Fruit fly (Drosophila melanogaster) whole organism, embryonic: Measurements from ENCODE around the gene CG31650.
A peak's percentile ranks its signal among the peaks of the same experiment; 100 is the strongest.

Experiments used
- CG1024 ChIP-seq: fragments of 200-800 bp; sonication (Bioruptor generic); IDR thresholded peaks from 2 replicates; pipeline ENCODE4 v1.3.6; 2022; ENCODE audit warnings: missing biosample characterization, missing genetic modification characterization
- CG11085 ChIP-seq: fragments of 200-800 bp; sonication (Bioruptor generic); IDR thresholded peaks from 2 replicates; pipeline ENCODE4 v1.3.6; 2022; ENCODE audit warnings: missing biosample characterization, missing genetic modification characterization
- CG11093 ChIP-seq: fragments of 200-800 bp; sonication (Bioruptor generic); IDR thresholded peaks from 3 replicates; pipeline ENCODE4 v1.3.6; 2022; ENCODE audit warnings: missing biosample characterization, missing genetic modification characterization
- CG12071 ChIP-seq: fragments of 200-800 bp; sonication (Bioruptor generic); optimal IDR thresholded peaks from 3 replicates; lab custom pipeline; 2018; ENCODE audit warnings: missing biosample characterization, mild to moderate bottlenecking, missing genetic modification characterization
- CG12219 ChIP-seq: fragments of 200-800 bp; sonication (Bioruptor generic); optimal IDR thresholded peaks from 3 replicates; lab custom pipeline; 2018; ENCODE audit warnings: missing biosample characterization, mild to moderate bottlenecking, missing genetic modification characterization
- CG12391 ChIP-seq: fragments of 200-800 bp; sonication (Bioruptor generic); optimal IDR thresholded peaks from 3 replicates; lab custom pipeline; 2018; ENCODE audit warnings: missing biosample characterization, mild to moderate bottlenecking, missing genetic modification characterization, moderate library complexity
- CG16779 ChIP-seq: fragments of 200-800 bp; sonication (Bioruptor generic); IDR thresholded peaks from 2 replicates; pipeline ENCODE4 v1.3.6; 2022; ENCODE audit warnings: missing biosample characterization, missing genetic modification characterization
- CG16863 ChIP-seq: fragments of 200-800 bp; sonication (Bioruptor generic); optimal IDR thresholded peaks from 3 replicates; lab custom pipeline; 2016; ENCODE audit warnings: missing biosample characterization, missing genetic modification characterization
- CG17829 ChIP-seq: fragments of 200-800 bp; optimal IDR thresholded peaks from 2 replicates; lab custom pipeline; 2019; ENCODE audit warnings: missing biosample characterization, mild to moderate bottlenecking, missing genetic modification characterization, moderate library complexity
- CG17912 ChIP-seq: fragments of 200-800 bp; sonication (Bioruptor generic); optimal IDR thresholded peaks from 2 replicates; lab custom pipeline; 2018; ENCODE audit warnings: missing biosample characterization, mild to moderate bottlenecking, missing genetic modification characterization
- CG2202 ChIP-seq: fragments of 200-800 bp; sonication (Bioruptor generic); optimal IDR thresholded peaks from 2 replicates; lab custom pipeline; 2018; ENCODE audit warnings: missing biosample characterization, mild to moderate bottlenecking, missing genetic modification characterization
- CG31441 ChIP-seq: fragments of 200-800 bp; sonication (Bioruptor generic); IDR thresholded peaks from 2 replicates; pipeline ENCODE4 v1.3.6; 2022; ENCODE audit warnings: missing biosample characterization, missing genetic modification characterization
- CG4617 ChIP-seq: fragments of 200-800 bp; sonication (Bioruptor generic); optimal IDR thresholded peaks from 3 replicates; lab custom pipeline; 2016; ENCODE audit warnings: missing biosample characterization, missing genetic modification characterization, borderline replicate concordance
- CG5953 ChIP-seq: fragments of 200-800 bp; sonication (Bioruptor generic); IDR thresholded peaks from 2 replicates; pipeline ENCODE4 v1.3.6; 2022; ENCODE audit warnings: missing biosample characterization, missing genetic modification characterization
- CG7839 ChIP-seq: fragments of 200-800 bp; sonication (Bioruptor generic); optimal IDR thresholded peaks from 3 replicates; lab custom pipeline; 2018; ENCODE audit warnings: missing biosample characterization, mild to moderate bottlenecking, missing genetic modification characterization, moderate library complexity
- CG8478 ChIP-seq: fragments of >200 bp; optimal IDR thresholded peaks from 2 replicates; lab custom pipeline; 2018
- CG9797 ChIP-seq: fragments of 200-800 bp; sonication (Bioruptor generic); optimal IDR thresholded peaks from 3 replicates; lab custom pipeline; 2018; ENCODE audit warnings: missing biosample characterization, mild to moderate bottlenecking, missing genetic modification characterization
- D19B ChIP-seq: fragments of 200-800 bp; sonication (Bioruptor generic); optimal IDR thresholded peaks from 2 replicates; lab custom pipeline; 2017; ENCODE audit warnings: missing biosample characterization, mild to moderate bottlenecking, missing genetic modification characterization
- E2f1 ChIP-seq: fragments of 200-800 bp; sonication (Bioruptor generic); IDR thresholded peaks from 2 replicates; pipeline ENCODE4 v1.3.6; 2022; ENCODE audit warnings: missing biosample characterization, missing genetic modification characterization
- Ets65A ChIP-seq: fragments of 200-800 bp; sonication (Bioruptor generic); peaks from one replicate; lab custom pipeline; 2016; ENCODE audit warnings: missing biosample characterization, missing genetic modification characterization
- Ets97D ChIP-seq: fragments of 200-800 bp; sonication (Bioruptor generic); optimal IDR thresholded peaks from 3 replicates; lab custom pipeline; 2016; ENCODE audit warnings: missing biosample characterization, missing genetic modification characterization
- HLH4C ChIP-seq: fragments of 200-800 bp; sonication (Bioruptor generic); IDR thresholded peaks from 3 replicates; pipeline ENCODE4 v1.3.6; 2022; ENCODE audit warnings: missing biosample characterization, missing genetic modification characterization; ENCODE audit not compliant: partially characterized antibody
- HLH54F ChIP-seq: fragments of 200-800 bp; sonication (Bioruptor generic); optimal IDR thresholded peaks from 3 replicates; lab custom pipeline; 2016; ENCODE audit warnings: missing biosample characterization, missing genetic modification characterization
- Hr39 ChIP-seq: fragments of >200 bp; optimal IDR thresholded peaks from 2 replicates; lab custom pipeline; 2017
- Mad ChIP-seq: fragments of 200-800 bp; sonication (Bioruptor generic); optimal IDR thresholded peaks from 2 replicates; lab custom pipeline; 2016; ENCODE audit warnings: missing biosample characterization, missing genetic modification characterization
- Nf-YC ChIP-seq: fragments of 200-800 bp; optimal IDR thresholded peaks from 3 replicates; lab custom pipeline; 2019; ENCODE audit warnings: missing biosample characterization, mild to moderate bottlenecking, missing genetic modification characterization, moderate library complexity
- Opbp ChIP-seq: fragments of 200-800 bp; sonication (Bioruptor generic); IDR thresholded peaks from 3 replicates; pipeline ENCODE4 v1.3.6; 2022; ENCODE audit warnings: missing biosample characterization, missing genetic modification characterization; ENCODE audit not compliant: partially characterized antibody
- Sry-β ChIP-seq: fragments of 200-800 bp; sonication (Bioruptor generic); optimal IDR thresholded peaks from 2 replicates; lab custom pipeline; 2018; ENCODE audit warnings: missing biosample characterization, mild to moderate bottlenecking, missing genetic modification characterization, moderate library complexity
- Ssrp ChIP-seq: fragments of 200-800 bp; sonication (Bioruptor generic); optimal IDR thresholded peaks from 2 replicates; lab custom pipeline; 2018; ENCODE audit warnings: missing biosample characterization, mild to moderate bottlenecking, missing genetic modification characterization, moderate library complexity
- abd-A ChIP-seq: fragments of 200-800 bp; sonication (Bioruptor generic); optimal IDR thresholded peaks from 3 replicates; lab custom pipeline; 2019; ENCODE audit warnings: missing biosample characterization, mild to moderate bottlenecking, missing genetic modification characterization, moderate library complexity
- amos ChIP-seq: fragments of 200-800 bp; sonication (Bioruptor generic); IDR thresholded peaks from 2 replicates; pipeline ENCODE4 v1.3.6; 2022; ENCODE audit warnings: missing biosample characterization, missing genetic modification characterization; ENCODE audit not compliant: partially characterized antibody
- dmrt11E ChIP-seq: fragments of 200-800 bp; sonication (Bioruptor generic); optimal IDR thresholded peaks from 3 replicates; lab custom pipeline; 2018; ENCODE audit warnings: missing biosample characterization, mild to moderate bottlenecking, missing genetic modification characterization, moderate library complexity
- dmrt99B ChIP-seq: fragments of 200-800 bp; sonication (Bioruptor generic); optimal IDR thresholded peaks from 2 replicates; lab custom pipeline; 2018; ENCODE audit warnings: missing biosample characterization, mild to moderate bottlenecking, missing genetic modification characterization, moderate library complexity
- dpn ChIP-seq, 2 experiments: fragments of 200-800 bp; sonication (Bioruptor generic); optimal IDR thresholded peaks; 3 replicates each; lab custom pipeline; 2016; ENCODE audit warnings: missing biosample characterization in 2 of 2, missing genetic modification characterization in 2 of 2
- exex ChIP-seq: fragments of 200-800 bp; sonication (Bioruptor generic); optimal IDR thresholded peaks from 4 replicates; lab custom pipeline; 2018; ENCODE audit warnings: missing biosample characterization, mild to moderate bottlenecking, missing genetic modification characterization, moderate library complexity
- grau ChIP-seq: fragments of 200-800 bp; optimal IDR thresholded peaks from 3 replicates; lab custom pipeline; 2019; ENCODE audit warnings: missing biosample characterization, mild to moderate bottlenecking, missing genetic modification characterization, moderate library complexity
- hb ChIP-seq: fragments of 200-800 bp; sonication (Bioruptor generic); IDR thresholded peaks from 3 replicates; pipeline ENCODE4 v1.3.6; 2022; ENCODE audit warnings: missing biosample characterization, missing genetic modification characterization; ENCODE audit not compliant: partially characterized antibody
- hbn ChIP-seq: fragments of 200-800 bp; sonication (Bioruptor generic); IDR thresholded peaks from 2 replicates; pipeline ENCODE4 v1.3.6; 2022; ENCODE audit warnings: missing biosample characterization, missing genetic modification characterization; ENCODE audit not compliant: partially characterized antibody
- jumu ChIP-seq: fragments of 200-800 bp; sonication (Bioruptor generic); optimal IDR thresholded peaks from 3 replicates; lab custom pipeline; 2016; ENCODE audit warnings: missing biosample characterization, missing genetic modification characterization
- lab ChIP-seq: fragments of 200-800 bp; sonication (Bioruptor generic); optimal IDR thresholded peaks from 3 replicates; lab custom pipeline; 2017; ENCODE audit warnings: missing biosample characterization, missing genetic modification characterization, mild to moderate bottlenecking, moderate library complexity, missing genetic modification reagents
- org-1 ChIP-seq: fragments of 200-800 bp; sonication (Bioruptor generic); optimal IDR thresholded peaks from 2 replicates; lab custom pipeline; 2017; ENCODE audit warnings: missing biosample characterization, missing genetic modification characterization
- pfk ChIP-seq: fragments of 200-800 bp; sonication (Bioruptor generic); optimal IDR thresholded peaks from 2 replicates; lab custom pipeline; 2018; ENCODE audit warnings: missing biosample characterization, mild to moderate bottlenecking, missing genetic modification characterization, moderate library complexity
- sc ChIP-seq, 3 experiments: fragments of >200 bp in 2 of 3; fragments of 200-800 bp in 1 of 3; sonication (Bioruptor generic) in 1 of 3; optimal IDR thresholded peaks; 2 replicates in 2 of 3; 3 replicates in 1 of 3; lab custom pipeline; 2017; ENCODE audit warnings: mild to moderate bottlenecking in 1 of 3, missing biosample characterization in 1 of 3, missing genetic modification characterization in 1 of 3, missing genetic modification reagents in 1 of 3
- slou ChIP-seq: fragments of 200-800 bp; sonication (Bioruptor generic); optimal IDR thresholded peaks from 3 replicates; lab custom pipeline; 2016; ENCODE audit warnings: missing biosample characterization, missing genetic modification characterization
- sr ChIP-seq: fragments of 200-800 bp; sonication (Bioruptor generic); IDR thresholded peaks from 3 replicates; pipeline ENCODE4 v1.3.6; 2022; ENCODE audit warnings: missing biosample characterization, missing genetic modification characterization
- tna ChIP-seq: fragments of 200-800 bp; sonication (Bioruptor generic); IDR thresholded peaks from 2 replicates; pipeline ENCODE4 v1.3.6; 2022; ENCODE audit warnings: missing biosample characterization, missing genetic modification characterization; ENCODE audit not compliant: partially characterized antibody
- trem ChIP-seq: fragments of 200-800 bp; optimal IDR thresholded peaks from 3 replicates; lab custom pipeline; 2019; ENCODE audit warnings: missing biosample characterization, mild to moderate bottlenecking, missing genetic modification characterization, moderate library complexity
- tup ChIP-seq: fragments of 200-800 bp; sonication (Bioruptor generic); optimal IDR thresholded peaks from 2 replicates; lab custom pipeline; 2016; ENCODE audit warnings: missing biosample characterization, mild to moderate bottlenecking, missing genetic modification characterization, moderate library complexity
- unc-4 ChIP-seq: fragments of 200-800 bp; sonication (Bioruptor generic); IDR thresholded peaks from 2 replicates; pipeline ENCODE4 v1.3.6; 2022; ENCODE audit warnings: missing biosample characterization, missing genetic modification characterization; ENCODE audit not compliant: partially characterized antibody
- zf30C ChIP-seq: fragments of 200-800 bp; sonication (Bioruptor generic); optimal IDR thresholded peaks from 3 replicates; lab custom pipeline; 2018; ENCODE audit warnings: missing biosample characterization, mild to moderate bottlenecking, missing genetic modification characterization

Gene CG31650

dm6 chr2L:5054953-5055352, 10.4 kb upstream of the CG31650 start, which contains the start of the genes CG14036 and His3.3A (continued):
- TF ChIP-seq CG12391 (tag; lab: Kevin White, UChicago) = peak; percentile 42
- no peak; the same call in none of the 2 replicates for TF ChIP-seq CG1024
- peak; percentile 15 for TF ChIP-seq grau (tag; lab: Kevin White, UChicago)
- TF ChIP-seq org-1 = no peak
- TF ChIP-seq hb (GFP tag; lab: Robert Waterston, UW) = no peak
- TF ChIP-seq CG7839 (tag; lab: Kevin White, UChicago) = no peak
- no peak for TF ChIP-seq CG16779
- no peak for TF ChIP-seq D19B
- no peak for TF ChIP-seq dpn (GFP tag; optimal IDR thresholded peaks at IDR 0.05; lab: Kevin White, UChicago)
- TF ChIP-seq dmrt99B = no peak
- TF ChIP-seq Nf-YC (tag; lab: Kevin White, UChicago) = peak; percentile 37
- no peak for TF ChIP-seq CG8478 (lab: Kevin White, UChicago)
- no peak for TF ChIP-seq zf30C (GFP tag; lab: Kevin White, UChicago)
- TF ChIP-seq jumu (GFP tag; lab: Kevin White, UChicago) = peak; percentile 24
- no peak for TF ChIP-seq slou (GFP tag; lab: Kevin White, UChicago)
- peak; percentile 63; the same call in 2 of the 3 replicates for TF ChIP-seq Opbp (GFP tag; lab: Robert Waterston, UW)
- peak; percentile 56 for TF ChIP-seq CG17829 (tag; lab: Kevin White, UChicago)
- TF ChIP-seq Hr39 (lab: Kevin White, UChicago) = no peak
- TF ChIP-seq Mad (GFP tag; lab: Kevin White, UChicago) = no peak
- TF ChIP-seq dmrt11E = peak; percentile 11
- peak; percentile 43 for TF ChIP-seq CG4617 (GFP tag; lab: Kevin White, UChicago)
- TF ChIP-seq CG11085 (GFP tag; lab: Robert Waterston, UW) = no peak
- TF ChIP-seq lab (GFP tag; lab: Kevin White, UChicago) = peak; percentile 35
- no peak for TF ChIP-seq sr (GFP tag; lab: Robert Waterston, UW)
- TF ChIP-seq CG17912 (GFP tag; lab: Kevin White, UChicago) = no peak
- TF ChIP-seq unc-4 (GFP tag; lab: Robert Waterston, UW) = peak; percentile 69
- TF ChIP-seq Ets65A (GFP tag; lab: Kevin White, UChicago) = peak; percentile 41
- TF ChIP-seq tup (GFP tag; lab: Kevin White, UChicago) = no peak
- peak; percentile 41; the same call in 1 of the 2 replicates for TF ChIP-seq E2f1 (GFP tag; lab: Robert Waterston, UW)
- no peak for TF ChIP-seq CG12071 (GFP tag; lab: Kevin White, UChicago)
- no peak for TF ChIP-seq abd-A (tag; lab: Kevin White, UChicago)
- TF ChIP-seq CG31441 (GFP tag; lab: Robert Waterston, UW) = no peak
- TF ChIP-seq exex (tag; lab: Kevin White, UChicago) = no peak
- peak; percentile 75 for TF ChIP-seq trem (tag; lab: Kevin White, UChicago)
- no peak for TF ChIP-seq Ssrp (tag; lab: Kevin White, UChicago)
- no peak for TF ChIP-seq CG16863
- TF ChIP-seq hbn (GFP tag; lab: Robert Waterston, UW) = peak; percentile 58
- TF ChIP-seq HLH4C (GFP tag; lab: Robert Waterston, UW) = peak; percentile 79
- no peak for TF ChIP-seq CG11093 (GFP tag; lab: Robert Waterston, UW)
- TF ChIP-seq sc (optimal IDR thresholded peaks at IDR 0.05; lab: Kevin White, UChicago) = no peak
- no peak for TF ChIP-seq sc (GFP tag; optimal IDR thresholded peaks at IDR 0.05; lab: Kevin White, UChicago)
- no peak for TF ChIP-seq CG2202 (tag; lab: Kevin White, UChicago)
- peak; percentile 64; the same call in 1 of the 2 replicates for TF ChIP-seq amos (GFP tag; lab: Robert Waterston, UW)
- TF ChIP-seq CG12219 = no peak
- no peak for TF ChIP-seq pfk (GFP tag; lab: Kevin White, UChicago)
- no peak for TF ChIP-seq CG5953
- peak; percentile 97 for TF ChIP-seq CG9797 (GFP tag; lab: Kevin White, UChicago)
- peak; percentile 1 for TF ChIP-seq Sry-β (GFP tag; lab: Kevin White, UChicago)
- TF ChIP-seq tna (GFP tag; lab: Robert Waterston, UW) = peak; percentile 59; the same call in 1 of the 2 replicates
- peak; percentile 12 for TF ChIP-seq HLH54F
- TF ChIP-seq Ets97D = peak; percentile 81
